Worm (Caenorhabditis elegans): ENCODE data around the gene srh-209.

DNA sequence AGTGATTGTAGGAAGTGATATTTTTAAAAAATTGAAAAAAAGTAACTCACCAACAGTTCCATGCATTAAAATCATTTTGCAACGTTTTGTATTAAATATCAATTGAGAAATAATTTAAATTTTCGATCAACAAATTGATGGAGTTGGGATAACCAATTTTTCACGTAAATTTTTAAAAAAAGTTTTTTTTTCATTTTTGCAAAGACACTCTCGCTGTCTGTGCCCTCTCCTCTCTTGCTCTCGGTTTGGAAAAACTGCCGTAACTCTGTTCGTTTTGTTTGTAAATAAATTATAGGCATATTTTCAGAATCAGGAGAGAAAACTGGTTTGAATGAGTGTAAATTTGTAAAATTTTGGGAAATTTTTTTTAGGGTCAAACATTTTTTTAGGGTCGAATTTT lies 6.9 kb downstream of the srh-209 start, which contains the start of gene Y51A2B.16:
- TF ChIP-seq hmg-11 (tag; optimal IDR thresholded peaks at IDR 0.05), result no peak
- no peak for TF ChIP-seq tbx-2 (tag; optimal IDR thresholded peaks at IDR 0.05)
- TF ChIP-seq zag-1 (tag; optimal IDR thresholded peaks at IDR 0.05), result no peak
- no peak for TF ChIP-seq fkh-10 (GFP tag; optimal IDR thresholded peaks at IDR 0.05)
- no peak for TF ChIP-seq ama-1 (optimal IDR thresholded peaks at IDR 0.05)
- no peak for TF ChIP-seq elt-3 (tag; optimal IDR thresholded peaks at IDR 0.05)
- no peak for TF ChIP-seq nhr-237 (tag; optimal IDR thresholded peaks at IDR 0.05)
- TF ChIP-seq pha-4 (tag; optimal IDR thresholded peaks at IDR 0.05), result no peak
- TF ChIP-seq nfya-1 (tag; optimal IDR thresholded peaks at IDR 0.05; ENCODE audit: insufficient read depth), result no peak
- no peak for TF ChIP-seq snpc-4 (tag; optimal IDR thresholded peaks at IDR 0.05)
- TF ChIP-seq jun-1 (tag; optimal IDR thresholded peaks at IDR 0.05), result no peak

Measured in whole organism, L3 larva.